Fruit fly (Drosophila melanogaster) whole organism, embryonic: ENCODE results near the gene Gr97a.

ENCODE experiments used
- Ada2b ChIP-seq: fragments of 200-800 bp; sonication (Bioruptor generic); IDR thresholded peaks from 2 replicates; pipeline ENCODE4 v1.3.6; 2022; ENCODE audit warnings: missing biosample characterization, missing genetic modification characterization
- Antp ChIP-seq: fragments of 200-800 bp; sonication (Bioruptor generic); optimal IDR thresholded peaks from 3 replicates; lab custom pipeline; 2016; ENCODE audit warnings: missing biosample characterization, missing genetic modification characterization
- B-H2 ChIP-seq: fragments of 200-800 bp; sonication (Bioruptor generic); optimal IDR thresholded peaks from 2 replicates; lab custom pipeline; 2018; ENCODE audit warnings: missing biosample characterization, mild to moderate bottlenecking, missing genetic modification characterization
- CG10366 ChIP-seq: fragments of 200-800 bp; sonication (Bioruptor generic); IDR thresholded peaks from 2 replicates; pipeline ENCODE4 v1.3.6; 2022; ENCODE audit warnings: missing biosample characterization, missing genetic modification characterization
- CG10979 ChIP-seq: fragments of 200-800 bp; sonication (Bioruptor generic); optimal IDR thresholded peaks from 2 replicates; lab custom pipeline; 2018; ENCODE audit warnings: missing biosample characterization, mild to moderate bottlenecking, missing genetic modification characterization, moderate library complexity
- CG11247 ChIP-seq: fragments of 200-800 bp; sonication (Bioruptor generic); IDR thresholded peaks from 2 replicates; pipeline ENCODE4 v1.3.6; 2022; ENCODE audit warnings: missing biosample characterization, missing genetic modification characterization
- CG12104 ChIP-seq: fragments of 200-800 bp; sonication (Bioruptor generic); optimal IDR thresholded peaks from 3 replicates; lab custom pipeline; 2016; ENCODE audit warnings: missing biosample characterization, missing genetic modification characterization
- CG15073 ChIP-seq: fragments of 200-800 bp; sonication (Bioruptor generic); optimal IDR thresholded peaks from 2 replicates; lab custom pipeline; 2016; ENCODE audit warnings: missing biosample characterization, missing genetic modification characterization
- CG1529 ChIP-seq: fragments of 200-800 bp; sonication (Bioruptor generic); optimal IDR thresholded peaks from 3 replicates; lab custom pipeline; 2018; ENCODE audit warnings: missing biosample characterization, missing genetic modification characterization
- CG15696 ChIP-seq: fragments of 200-800 bp; sonication (Bioruptor generic); optimal IDR thresholded peaks from 2 replicates; lab custom pipeline; 2019; ENCODE audit warnings: missing biosample characterization, mild to moderate bottlenecking, missing genetic modification characterization, moderate library complexity
- CG18476 ChIP-seq: fragments of 200-800 bp; sonication (Bioruptor generic); optimal IDR thresholded peaks from 2 replicates; lab custom pipeline; 2016; ENCODE audit warnings: missing biosample characterization, mild to moderate bottlenecking, missing genetic modification characterization
- CG18619 ChIP-seq: fragments of 200-800 bp; sonication (Bioruptor generic); optimal IDR thresholded peaks from 3 replicates; lab custom pipeline; 2017; ENCODE audit warnings: missing biosample characterization, mild to moderate bottlenecking, missing genetic modification characterization
- CG2712 ChIP-seq: fragments of 200-800 bp; optimal IDR thresholded peaks from 3 replicates; lab custom pipeline; 2019; ENCODE audit warnings: missing biosample characterization, mild to moderate bottlenecking, missing genetic modification characterization, moderate library complexity
- CG31365 ChIP-seq: fragments of 200-800 bp; sonication (Bioruptor generic); optimal IDR thresholded peaks from 2 replicates; lab custom pipeline; 2018; ENCODE audit warnings: missing biosample characterization, mild to moderate bottlenecking, missing genetic modification characterization
- CG31441 ChIP-seq: fragments of 200-800 bp; sonication (Bioruptor generic); IDR thresholded peaks from 2 replicates; pipeline ENCODE4 v1.3.6; 2022; ENCODE audit warnings: missing biosample characterization, missing genetic modification characterization
- CG34422 ChIP-seq: fragments of 200-800 bp; sonication (Bioruptor generic); IDR thresholded peaks from 3 replicates; pipeline ENCODE4 v1.3.6; 2022; ENCODE audit warnings: missing biosample characterization, missing genetic modification characterization
- CG4854 ChIP-seq: fragments of 200-800 bp; sonication (Bioruptor generic); optimal IDR thresholded peaks from 2 replicates; lab custom pipeline; 2016; ENCODE audit warnings: missing biosample characterization, missing genetic modification characterization, inconsistent platforms
- CG6791 ChIP-seq: fragments of 200-800 bp; sonication (Bioruptor generic); IDR thresholded peaks from 3 replicates; pipeline ENCODE4 v1.3.6; 2022; ENCODE audit warnings: missing biosample characterization, missing genetic modification characterization; ENCODE audit not compliant: partially characterized antibody
- CG7987 ChIP-seq: fragments of 200-800 bp; sonication (Bioruptor generic); optimal IDR thresholded peaks from 2 replicates; lab custom pipeline; 2018; ENCODE audit warnings: missing biosample characterization, mild to moderate bottlenecking, missing genetic modification characterization, moderate library complexity
- CTCF ChIP-seq: fragments of 200-800 bp; sonication (Bioruptor generic); optimal IDR thresholded peaks from 2 replicates; lab custom pipeline; 2017; ENCODE audit warnings: missing biosample characterization, mild to moderate bottlenecking, missing genetic modification characterization, moderate library complexity
- Chrac-16 ChIP-seq: fragments of 200-800 bp; sonication (Bioruptor generic); optimal IDR thresholded peaks from 3 replicates; lab custom pipeline; 2016; ENCODE audit warnings: missing biosample characterization, missing genetic modification characterization
- CoRest ChIP-seq: fragments of 200-800 bp; sonication (Bioruptor generic); optimal IDR thresholded peaks from 3 replicates; lab custom pipeline; 2018; ENCODE audit warnings: missing biosample characterization, mild to moderate bottlenecking, missing genetic modification characterization, moderate library complexity
- D ChIP-seq, 2 experiments: fragments of 200-800 bp in 1 of 2; fragments of >200 bp in 1 of 2; sonication (Bioruptor generic) in 1 of 2; optimal IDR thresholded peaks; 2 replicates in 1 of 2; 3 replicates in 1 of 2; lab custom pipeline; 2017; ENCODE audit warnings: mild to moderate bottlenecking in 1 of 2, missing biosample characterization in 1 of 2, missing genetic modification characterization in 1 of 2, missing genetic modification reagents in 1 of 2
- E2f2 ChIP-seq: fragments of 200-800 bp; sonication (Bioruptor generic); IDR thresholded peaks from 2 replicates; pipeline ENCODE4 v1.3.6; 2022; ENCODE audit warnings: missing biosample characterization, missing genetic modification characterization
- Ets97D ChIP-seq: fragments of 200-800 bp; sonication (Bioruptor generic); optimal IDR thresholded peaks from 3 replicates; lab custom pipeline; 2016; ENCODE audit warnings: missing biosample characterization, missing genetic modification characterization
- Hey ChIP-seq: fragments of 200-800 bp; sonication (Bioruptor generic); optimal IDR thresholded peaks from 3 replicates; lab custom pipeline; 2018; ENCODE audit warnings: missing biosample characterization, mild to moderate bottlenecking, missing genetic modification characterization
- Hmx ChIP-seq: fragments of 200-800 bp; sonication (Bioruptor generic); optimal IDR thresholded peaks from 2 replicates; lab custom pipeline; 2016; ENCODE audit warnings: missing biosample characterization, missing genetic modification characterization
- Max ChIP-seq: fragments of 200-800 bp; sonication (Bioruptor generic); optimal IDR thresholded peaks from 2 replicates; lab custom pipeline; 2016; ENCODE audit warnings: missing biosample characterization, mild to moderate bottlenecking, missing genetic modification characterization
- Mes4 ChIP-seq: fragments of 200-800 bp; sonication (Bioruptor generic); optimal IDR thresholded peaks from 2 replicates; lab custom pipeline; 2016; ENCODE audit warnings: missing biosample characterization, missing genetic modification characterization
- NC2α ChIP-seq: fragments of 200-800 bp; sonication (Bioruptor generic); optimal IDR thresholded peaks from 2 replicates; lab custom pipeline; 2016; ENCODE audit warnings: missing biosample characterization, missing genetic modification characterization
- Nf-YA ChIP-seq: fragments of 200-800 bp; sonication (Bioruptor generic); IDR thresholded peaks from 2 replicates; pipeline ENCODE4 v1.3.6; 2022; ENCODE audit warnings: missing biosample characterization, missing genetic modification characterization
- Ravus ChIP-seq: fragments of 200-800 bp; sonication (Bioruptor generic); IDR thresholded peaks from 2 replicates; pipeline ENCODE4 v1.3.6; 2022; ENCODE audit warnings: missing biosample characterization, missing genetic modification characterization
- Stat92E ChIP-seq, 3 experiments: fragments of >200 bp in 2 of 3; fragments of 200-800 bp in 1 of 3; sonication (Bioruptor generic) in 1 of 3; optimal IDR thresholded peaks; 2 replicates each; lab custom pipeline; 2017 to 2019; ENCODE audit warnings: missing biosample characterization in 3 of 3, missing genetic modification characterization in 3 of 3, mild to moderate bottlenecking in 1 of 3, moderate library complexity in 1 of 3
- Taf1 ChIP-seq: fragments of 200-800 bp; sonication (Bioruptor generic); IDR thresholded peaks from 2 replicates; pipeline ENCODE4 v1.3.6; 2022; ENCODE audit warnings: missing biosample characterization, missing genetic modification characterization
- YL-1 ChIP-seq: fragments of 200-800 bp; sonication (Bioruptor generic); optimal IDR thresholded peaks from 3 replicates; lab custom pipeline; 2017; ENCODE audit warnings: missing biosample characterization, mild to moderate bottlenecking, missing genetic modification characterization
- ap ChIP-seq: fragments of 200-800 bp; sonication (Bioruptor generic); IDR thresholded peaks from 2 replicates; pipeline ENCODE4 v1.3.6; 2022; ENCODE audit warnings: missing biosample characterization, missing genetic modification characterization
- ara ChIP-seq: fragments of 200-800 bp; sonication (Bioruptor generic); IDR thresholded peaks from 2 replicates; pipeline ENCODE4 v1.3.6; 2022; ENCODE audit warnings: missing biosample characterization, missing genetic modification characterization
- ash1 ChIP-seq: fragments of 200-800 bp; sonication (Bioruptor generic); optimal IDR thresholded peaks from 2 replicates; lab custom pipeline; 2018; ENCODE audit warnings: missing biosample characterization, mild to moderate bottlenecking, missing genetic modification characterization
- ato ChIP-seq: fragments of 200-800 bp; sonication (Bioruptor generic); IDR thresholded peaks from 2 replicates; pipeline ENCODE4 v1.3.6; 2022; ENCODE audit warnings: missing biosample characterization, missing genetic modification characterization; ENCODE audit not compliant: partially characterized antibody
- chinmo ChIP-seq: fragments of 200-800 bp; sonication (Bioruptor generic); IDR thresholded peaks from 4 replicates; pipeline ENCODE4 v1.3.6; 2022; ENCODE audit warnings: missing biosample characterization, missing genetic modification characterization; ENCODE audit not compliant: partially characterized antibody
- crc ChIP-seq: fragments of 200-800 bp; sonication (Bioruptor generic); optimal IDR thresholded peaks from 2 replicates; lab custom pipeline; 2016; ENCODE audit warnings: missing biosample characterization, missing genetic modification characterization
- dimm ChIP-seq: fragments of 200-800 bp; sonication (Bioruptor generic); IDR thresholded peaks from 2 replicates; pipeline ENCODE4 v1.3.6; 2022; ENCODE audit warnings: missing biosample characterization, missing genetic modification characterization
- fd64A ChIP-seq: fragments of 200-800 bp; sonication (Bioruptor generic); optimal IDR thresholded peaks from 3 replicates; lab custom pipeline; 2018; ENCODE audit warnings: missing biosample characterization, mild to moderate bottlenecking, missing genetic modification characterization
- grau ChIP-seq: fragments of 200-800 bp; optimal IDR thresholded peaks from 3 replicates; lab custom pipeline; 2019; ENCODE audit warnings: missing biosample characterization, mild to moderate bottlenecking, missing genetic modification characterization, moderate library complexity
- ham ChIP-seq: fragments of 200-800 bp; sonication (Bioruptor generic); IDR thresholded peaks from 2 replicates; pipeline ENCODE4 v1.3.6; 2022; ENCODE audit warnings: missing biosample characterization, missing genetic modification characterization
- klu ChIP-seq: fragments of 200-800 bp; sonication (Bioruptor generic); IDR thresholded peaks from 2 replicates; pipeline ENCODE4 v1.3.6; 2022; ENCODE audit warnings: missing biosample characterization, missing genetic modification characterization
- mld ChIP-seq: fragments of 200-800 bp; sonication (Bioruptor generic); IDR thresholded peaks from 3 replicates; pipeline ENCODE4 v1.3.6; 2022; ENCODE audit warnings: missing biosample characterization, missing genetic modification characterization; ENCODE audit not compliant: partially characterized antibody
- psq ChIP-seq: fragments of 200-800 bp; sonication (Bioruptor generic); optimal IDR thresholded peaks from 2 replicates; lab custom pipeline; 2017; ENCODE audit warnings: missing biosample characterization, missing genetic modification characterization
- rib ChIP-seq: fragments of 200-800 bp; sonication (Bioruptor generic); IDR thresholded peaks from 2 replicates; pipeline ENCODE4 v1.3.6; 2022; ENCODE audit warnings: missing biosample characterization, missing genetic modification characterization
- vvl ChIP-seq: fragments of 200-800 bp; sonication (Bioruptor generic); IDR thresholded peaks from 2 replicates; pipeline ENCODE4 v1.3.6; 2022; ENCODE audit warnings: missing biosample characterization, missing genetic modification characterization
- yki ChIP-seq: fragments of >200 bp; optimal IDR thresholded peaks from 3 replicates; lab custom pipeline; 2018
- zen2 ChIP-seq: fragments of 200-800 bp; sonication (Bioruptor generic); IDR thresholded peaks from 3 replicates; pipeline ENCODE4 v1.3.6; 2022; ENCODE audit warnings: missing biosample characterization, missing genetic modification characterization; ENCODE audit not compliant: partially characterized antibody

The Gr97a gene

dm6 chr3R:26963747-26964174, 2.5 kb downstream of the Gr97a start (continued):
- no peak; the same call in 2 of the 3 replicates for TF ChIP-seq mld (GFP tag; lab: Robert Waterston, UW)
- TF ChIP-seq CG15073 (GFP tag; lab: Kevin White, UChicago), result no peak
- TF ChIP-seq rib, result no peak
- no peak for TF ChIP-seq zen2 (GFP tag; lab: Robert Waterston, UW)
- no peak for TF ChIP-seq CG6791 (GFP tag; lab: Robert Waterston, UW)
- no peak for TF ChIP-seq Mes4 (GFP tag; lab: Kevin White, UChicago)
- no peak for TF ChIP-seq Nf-YA
- TF ChIP-seq Ets97D, result peak; percentile 55
- peak; percentile 30 for TF ChIP-seq Antp (GFP tag; lab: Kevin White, UChicago)
- TF ChIP-seq CG2712 (tag; lab: Kevin White, UChicago), result peak; percentile 70
- peak; percentile 53 for TF ChIP-seq CoRest (tag; lab: Kevin White, UChicago)
- TF ChIP-seq CG4854 (GFP tag; lab: Kevin White, UChicago), result peak; percentile 62
- no peak for TF ChIP-seq NC2α
- no peak for TF ChIP-seq ap (GFP tag; lab: Robert Waterston, UW)
- no peak for TF ChIP-seq E2f2 (GFP tag; lab: Robert Waterston, UW)
- TF ChIP-seq klu, result peak; percentile 38; the same call in 1 of the 2 replicates
- TF ChIP-seq D (optimal IDR thresholded peaks at IDR 0.05; lab: Kevin White, UChicago), result no peak
- TF ChIP-seq D (GFP tag; optimal IDR thresholded peaks at IDR 0.05; lab: Kevin White, UChicago), result peak; percentile 82
- TF ChIP-seq crc (GFP tag; lab: Kevin White, UChicago), result peak; percentile 61
- no peak for TF ChIP-seq Hey (tag; lab: Kevin White, UChicago)
- TF ChIP-seq CG31441 (GFP tag; lab: Robert Waterston, UW), result peak; percentile 70
- no peak for TF ChIP-seq Ravus (GFP tag; lab: Robert Waterston, UW)
- peak; percentile 35 for TF ChIP-seq CTCF (GFP tag; lab: Kevin White, UChicago)
- peak; percentile 6 for TF ChIP-seq Chrac-16 (GFP tag; lab: Kevin White, UChicago)
- TF ChIP-seq CG7987 (GFP tag; lab: Kevin White, UChicago), result peak; percentile 55
- peak; percentile 79 for TF ChIP-seq CG12104 (GFP tag; lab: Kevin White, UChicago)
- TF ChIP-seq B-H2 (GFP tag; lab: Kevin White, UChicago), result no peak
- TF ChIP-seq CG15696 (tag; lab: Kevin White, UChicago), result peak; percentile 86
- no peak for TF ChIP-seq ham (GFP tag; lab: Robert Waterston, UW)
- TF ChIP-seq dimm (GFP tag; lab: Robert Waterston, UW), result no peak
- peak; percentile 50 for TF ChIP-seq CG10979 (tag; lab: Kevin White, UChicago)
- peak; percentile 70 for TF ChIP-seq fd64A
- no peak for TF ChIP-seq YL-1 (GFP tag; lab: Kevin White, UChicago)
- TF ChIP-seq vvl (GFP tag; lab: Robert Waterston, UW), result peak; percentile 72
- TF ChIP-seq ash1, result no peak
- no peak for TF ChIP-seq CG11247 (GFP tag; lab: Robert Waterston, UW)
- peak; percentile 53; the same call in 1 of the 2 replicates for TF ChIP-seq Ada2b (GFP tag; lab: Robert Waterston, UW)
- no peak for TF ChIP-seq yki (lab: Kevin White, UChicago)
- TF ChIP-seq Taf1 (GFP tag; lab: Robert Waterston, UW), result peak; percentile 48; the same call in 1 of the 2 replicates
- TF ChIP-seq ara (GFP tag; lab: Robert Waterston, UW), result no peak
- TF ChIP-seq CG18476 (GFP tag; lab: Kevin White, UChicago), result peak; percentile 85
- peak; percentile 14 for TF ChIP-seq CG1529 (GFP tag; lab: Kevin White, UChicago)
- TF ChIP-seq ato, result no peak
- peak; percentile 33; the same call in 1 of the 2 replicates for TF ChIP-seq CG10366 (GFP tag; lab: Robert Waterston, UW)
- no peak for TF ChIP-seq CG31365 (tag; lab: Kevin White, UChicago)
- no peak for TF ChIP-seq chinmo (GFP tag; lab: Robert Waterston, UW)
- peak; percentile 14 for TF ChIP-seq CG18619 (GFP tag; lab: Kevin White, UChicago)
- TF ChIP-seq psq (GFP tag; lab: Kevin White, UChicago), result no peak
- peak; percentile 74 for TF ChIP-seq Max
- no peak for TF ChIP-seq Hmx
- no peak for TF ChIP-seq Stat92E (GFP tag; optimal IDR thresholded peaks at IDR 0.05; lab: Kevin White, UChicago)
- TF ChIP-seq CG34422, result no peak
- TF ChIP-seq grau, result peak; percentile 59
